Fruit fly (Drosophila melanogaster): ENCODE measurements around the gene CG34323.

Gene CG34323

dm6 chrX:12073637-12074036, 3.4 kb downstream of the CG34323 start (continued):
- TF ChIP-seq gcm (GFP tag; optimal IDR thresholded peaks at IDR 0.05) (no peak), HmgZ (tag; optimal IDR thresholded peaks at IDR 0.05) (no peak), fd3F (GFP tag; optimal IDR thresholded peaks at IDR 0.05) (no peak), CG1792 (GFP tag; optimal IDR thresholded peaks at IDR 0.05) (no peak), ato (GFP tag; IDR thresholded peaks at IDR 0.05; ENCODE audit: partially characterized antibody) (no peak), Trl (optimal IDR thresholded peaks at IDR 0.05) (no peak), Trl (GFP tag; optimal IDR thresholded peaks at IDR 0.05) (no peak), nerfin-1 (tag; optimal IDR thresholded peaks at IDR 0.05) (peak; percentile 11), Dref (GFP tag; IDR thresholded peaks at IDR 0.05) (no peak), CG33213 (GFP tag; optimal IDR thresholded peaks at IDR 0.05) (no peak), CG10321 (GFP tag; IDR thresholded peaks at IDR 0.05) (no peak), cg (GFP tag; optimal IDR thresholded peaks at IDR 0.05) (no peak), CG6654 (GFP tag; optimal IDR thresholded peaks at IDR 0.05) (no peak), dmrt99B (tag; optimal IDR thresholded peaks at IDR 0.05) (peak; percentile 62), CG32772 (GFP tag; IDR thresholded peaks at IDR 0.05) (no peak), CG10543 (GFP tag; optimal IDR thresholded peaks at IDR 0.05) (no peak), HHEX (GFP tag; optimal IDR thresholded peaks at IDR 0.05) (no peak), Poxn (GFP tag; IDR thresholded peaks at IDR 0.05) (no peak), NfI (GFP tag; optimal IDR thresholded peaks at IDR 0.05) (peak; percentile 29), row (GFP tag; IDR thresholded peaks at IDR 0.05) (peak; percentile 59), Opbp (GFP tag; IDR thresholded peaks at IDR 0.05; ENCODE audit: partially characterized antibody) (no peak), Optix (GFP tag; IDR thresholded peaks at IDR 0.05) (no peak), CrebB (tag; optimal IDR thresholded peaks at IDR 0.05) (no peak), dysf (GFP tag; IDR thresholded peaks at IDR 0.05) (no peak), CG31388 (GFP tag; optimal IDR thresholded peaks at IDR 0.05) (no peak), CG7839 (tag; optimal IDR thresholded peaks at IDR 0.05) (peak; percentile 54), Lim3 (GFP tag; IDR thresholded peaks at IDR 0.05) (no peak), CkIIα-i1 (GFP tag; IDR thresholded peaks at IDR 0.05) (no peak), seq (GFP tag; IDR thresholded peaks at IDR 0.05) (no peak), pum (GFP tag; optimal IDR thresholded peaks at IDR 0.05) (no peak), Xrp1 (GFP tag; IDR thresholded peaks at IDR 0.05) (no peak), Dfd (GFP tag; optimal IDR thresholded peaks at IDR 0.05) (no peak), Hsf (GFP tag; optimal IDR thresholded peaks at IDR 0.05) (no peak), otp (GFP tag; IDR thresholded peaks at IDR 0.05) (no peak), z (GFP tag; IDR thresholded peaks at IDR 0.05) (no peak), CG6175 (GFP tag; IDR thresholded peaks at IDR 0.05) (no peak), HLHmδ (GFP tag; optimal IDR thresholded peaks at IDR 0.05) (no peak), repo (GFP tag; optimal IDR thresholded peaks at IDR 0.05) (no peak), CG11093 (GFP tag; IDR thresholded peaks at IDR 0.05) (0 out of 3 replicates have a peak, but pooled peaks have one; percentile 13), gsb (GFP tag; IDR thresholded peaks at IDR 0.05) (no peak), CG8944 (GFP tag; optimal IDR thresholded peaks at IDR 0.05) (no peak), scrt (GFP tag; optimal IDR thresholded peaks at IDR 0.05) (peak; percentile 50), Hmr (GFP tag; optimal IDR thresholded peaks at IDR 0.05) (peak; percentile 45), Kr (GFP tag; optimal IDR thresholded peaks at IDR 0.05) (no peak), ATbp (GFP tag; optimal IDR thresholded peaks at IDR 0.05) (peak; percentile 22), Meics (GFP tag; optimal IDR thresholded peaks at IDR 0.05) (peak; percentile 29), CG2875 (GFP tag; optimal IDR thresholded peaks at IDR 0.05) (no peak), Lhr (GFP tag; optimal IDR thresholded peaks at IDR 0.05) (no peak), cwo (GFP tag; optimal IDR thresholded peaks at IDR 0.05) (peak; percentile 42), chn (GFP tag; optimal IDR thresholded peaks at IDR 0.05) (no peak), sc (optimal IDR thresholded peaks at IDR 0.05) (no peak), sc (GFP tag; optimal IDR thresholded peaks at IDR 0.05) (no peak), sna (GFP tag; IDR thresholded peaks at IDR 0.05; ENCODE audit: partially characterized antibody) (no peak)

Measured in whole organism, embryonic.